Worm (Caenorhabditis elegans): Measurements from ENCODE around the gene R151.2.
A peak's percentile ranks its signal among the peaks of the same experiment; 100 is the strongest.

The R151.2 gene

ce11 chrIII:7221103-7221502 lies 11.3 kb downstream of the R151.2 start:
- no peak for TF ChIP-seq ceh-100 (GFP tag; IDR thresholded peaks at IDR 0.05)
- peak; percentile 64; the same call in 1 of the 2 replicates for TF ChIP-seq F33H1.4 (GFP tag; IDR thresholded peaks at IDR 0.05)
- peak; percentile 53; the same call in 1 of the 2 replicates for TF ChIP-seq ceh-91 (GFP tag; IDR thresholded peaks at IDR 0.05)
- TF ChIP-seq him-1 (tag; optimal IDR thresholded peaks at IDR 0.05) = peak; percentile 77
- TF ChIP-seq hmg-1.2 (GFP tag; IDR thresholded peaks at IDR 0.05) = no peak
- peak; percentile 35 for TF ChIP-seq xnd-1 (tag; optimal IDR thresholded peaks at IDR 0.05)
- no peak for TF ChIP-seq F49E8.2 (tag; optimal IDR thresholded peaks at IDR 0.05; ENCODE audit: insufficient read depth)
- peak; percentile 55 for TF ChIP-seq madf-6 (GFP tag; IDR thresholded peaks at IDR 0.05)
- TF ChIP-seq snpc-3.4 (tag; optimal IDR thresholded peaks at IDR 0.05) = peak; percentile 22
- peak; percentile 28 for TF ChIP-seq madf-8 (GFP tag; conservative IDR thresholded peaks at IDR 0.05)
- TF ChIP-seq Y56A3A.18 (GFP tag; IDR thresholded peaks at IDR 0.05) = 0 out of 2 replicates have a peak, but pooled peaks have one; percentile 37
- peak; percentile 90 for TF ChIP-seq lsl-1 (GFP tag; optimal IDR thresholded peaks at IDR 0.05)
- no peak for TF ChIP-seq F52B5.7 (tag; optimal IDR thresholded peaks at IDR 0.05)
- TF ChIP-seq F37B4.10 (GFP tag; IDR thresholded peaks at IDR 0.05) = no peak

ce11 chrIII:7223029-7223428 lies 13.3 kb downstream of the R151.2 start, which contains the start of gene der-2:
TSS of gene der-2 (minus strand) at chrIII:7223129.
- TF ChIP-seq xnd-1 (tag; optimal IDR thresholded peaks at IDR 0.05) (no peak), sptf-2 (GFP tag; optimal IDR thresholded peaks at IDR 0.05) (no peak), nfya-2 (GFP tag; IDR thresholded peaks at IDR 0.05) (no peak), dox-1 (GFP tag; IDR thresholded peaks at IDR 0.05) (no peak), hlh-26 (GFP tag; conservative IDR thresholded peaks at IDR 0.05) (no peak), K12H6.12 (tag; optimal IDR thresholded peaks at IDR 0.05) (no peak), cebp-1 (GFP tag; IDR thresholded peaks at IDR 0.05) (no peak), cebp-1 (tag; optimal IDR thresholded peaks at IDR 0.05) (no peak), T07F8.4 (tag; optimal IDR thresholded peaks at IDR 0.05) (no peak), K11D2.4 (GFP tag; IDR thresholded peaks at IDR 0.05) (no peak), dpff-1 (tag; optimal IDR thresholded peaks at IDR 0.05) (no peak), zim-3 (tag; optimal IDR thresholded peaks at IDR 0.05) (no peak), mcd-1 (GFP tag; IDR thresholded peaks at IDR 0.05) (no peak), rpc-1 (optimal IDR thresholded peaks at IDR 0.05) (no peak), rpc-1 (tag; optimal IDR thresholded peaks at IDR 0.05) (no peak)

ce11 chrIII:7226607-7227006 lies 16.8 kb downstream of the R151.2 start, which contains the start of gene hsp-75:
TSS of gene hsp-75 (minus strand) at chrIII:7226707.
- TF ChIP-seq mes-4 (tag; optimal IDR thresholded peaks at IDR 0.05) = no peak
- no peak for TF ChIP-seq zim-3 (tag; optimal IDR thresholded peaks at IDR 0.05)
- no peak for TF ChIP-seq let-526 (GFP tag; IDR thresholded peaks at IDR 0.05)
- TF ChIP-seq F23B12.7 (tag; optimal IDR thresholded peaks at IDR 0.05; ENCODE audit: insufficient read depth) = no peak
- TF ChIP-seq Y95B8A.8 (GFP tag; IDR thresholded peaks at IDR 0.05) = no peak
- no peak for TF ChIP-seq aptf-3 (GFP tag; IDR thresholded peaks at IDR 0.05)

ce11 chrIII:7229687-7230086 lies 19.9 kb downstream of the R151.2 start, which contains the start of gene R151.8:
TSS of gene R151.8 (minus strand) at chrIII:7229787.
- TF ChIP-seq chd-7 (tag; optimal IDR thresholded peaks at IDR 0.05) = no peak
- TF ChIP-seq unc-130 (GFP tag; optimal IDR thresholded peaks at IDR 0.05) = no peak
- no peak for TF ChIP-seq F57C9.4 (tag; optimal IDR thresholded peaks at IDR 0.05)
- TF ChIP-seq B0336.3 (GFP tag; IDR thresholded peaks at IDR 0.05) = no peak
- TF ChIP-seq ztf-25 (GFP tag; IDR thresholded peaks at IDR 0.05) = no peak
- no peak for TF ChIP-seq mes-4 (tag; optimal IDR thresholded peaks at IDR 0.05)
- TF ChIP-seq hsf-1 (GFP tag; IDR thresholded peaks at IDR 0.05) = no peak
- TF ChIP-seq pbrm-1 (GFP tag; IDR thresholded peaks at IDR 0.05) = no peak
- no peak for TF ChIP-seq nhr-80 (tag; optimal IDR thresholded peaks at IDR 0.05)
- TF ChIP-seq tbp1 (GFP tag; optimal IDR thresholded peaks at IDR 0.05) = no peak
- no peak for TF ChIP-seq let-607 (tag; optimal IDR thresholded peaks at IDR 0.05)
- TF ChIP-seq mcd-1 (GFP tag; IDR thresholded peaks at IDR 0.05) = no peak
- no peak for TF ChIP-seq hlh-26 (GFP tag; conservative IDR thresholded peaks at IDR 0.05)
- no peak for TF ChIP-seq repo-1 (tag; optimal IDR thresholded peaks at IDR 0.05)
- no peak for TF ChIP-seq ekl-4 (GFP tag; IDR thresholded peaks at IDR 0.05)
- TF ChIP-seq Y79H2A.3 (GFP tag; conservative IDR thresholded peaks at IDR 0.05) = no peak

Measured in whole organism, young adult.